Fruit fly (Drosophila melanogaster) S2 (cell line): Measurements from ENCODE around the gene CG16775.

Experiments used
- CG8478 ChIP-seq: fragments of >200 bp; optimal IDR thresholded peaks from 2 replicates; lab custom pipeline; 2018
- CTCF ChIP-seq, 2 experiments: fragments of >200 bp; optimal IDR thresholded peaks; 2 replicates each; lab custom pipeline; 2018

DNA sequence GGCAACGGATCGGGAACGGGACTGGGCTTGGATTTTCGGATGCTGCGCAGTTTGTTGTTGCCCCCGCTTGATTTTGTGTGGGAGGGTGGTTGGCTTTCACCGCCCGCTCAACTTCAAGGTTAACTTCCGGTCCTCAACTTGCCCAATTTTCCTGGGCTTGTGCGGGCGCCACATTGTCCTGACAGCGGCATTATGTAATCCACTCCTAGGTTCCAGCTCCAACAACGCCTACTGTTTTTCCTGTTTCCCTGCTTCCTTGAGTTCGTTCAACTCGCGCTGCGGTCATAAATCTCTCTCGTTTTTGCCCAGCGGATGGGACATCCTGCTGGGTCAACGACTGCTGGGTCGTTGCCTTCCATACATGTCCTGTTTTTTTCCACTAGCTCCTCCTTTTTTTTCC, 45.4 kb upstream of the CG16775 start:
- TF ChIP-seq CG8478 (lab: Kevin White, UChicago): no peak
- TF ChIP-seq CTCF (optimal IDR thresholded peaks at IDR 0.05; lab: Kevin White, UChicago): no peak
